Worm (Caenorhabditis elegans) whole organism, L4/young adult: ENCODE data around the gene mrpl-42.

ENCODE experiments used
- W03F9.2 ChIP-seq: fragments of 150-350 bp; optimal IDR thresholded peaks from 2 replicates; lab custom pipeline; 2014; ENCODE audit warnings: missing biosample characterization, missing genetic modification characterization
- dao-5 ChIP-seq: sonication (generic microtip); optimal IDR thresholded peaks from 2 replicates; lab custom pipeline; 2016; ENCODE audit warnings: missing genotype, missing genetic modification characterization, moderate library complexity, missing compliant biosample characterization
- him-1 ChIP-seq: sonication (generic microtip); optimal IDR thresholded peaks from 2 replicates; lab custom pipeline; 2016; ENCODE audit warnings: missing genotype, missing genetic modification reagents, missing genetic modification characterization, missing compliant biosample characterization

DNA sequence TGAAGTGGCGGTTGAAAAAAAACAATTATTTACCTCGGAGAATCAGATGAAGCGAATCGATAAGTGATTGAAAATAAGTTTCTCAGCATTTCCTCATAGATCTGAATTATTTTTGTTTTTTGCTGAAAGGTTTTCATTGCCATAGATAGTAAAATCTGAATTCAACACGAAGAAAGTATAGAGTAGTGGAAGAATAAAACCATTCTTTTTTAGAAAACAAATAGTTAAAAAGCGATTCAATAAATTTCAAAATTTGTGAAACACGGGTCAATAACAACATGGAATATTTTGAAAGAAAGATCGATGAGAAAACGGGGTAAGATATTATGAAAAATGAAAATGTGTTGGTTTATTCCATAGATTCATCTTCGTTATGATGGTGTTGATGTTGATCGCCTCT is at the start of gene mrpl-42:
- TF ChIP-seq dao-5 (no peak), him-1 (tag; lab: Kevin White, UChicago) (no peak), W03F9.2 (no peak)
